Worm (Caenorhabditis elegans) whole organism, young adult: ENCODE measurements around the gene chil-24.

ENCODE experiments used
- dpff-1 ChIP-seq: sonication (generic microtip); optimal IDR thresholded peaks from 2 replicates; lab custom pipeline; 2017; ENCODE audit warnings: mild to moderate bottlenecking, missing genetic modification characterization, missing compliant biosample characterization
- lag-1 ChIP-seq: fragments of 200-800 bp; sonication (Bioruptor generic); IDR thresholded peaks from 2 replicates; pipeline ENCODE4 v1.3.6; 2022; ENCODE audit warnings: missing genetic modification reagents, missing genetic modification characterization, missing compliant biosample characterization
- snpc-4 ChIP-seq, 5 experiments: fragments of 150-350 bp in 1 of 5; sonication (generic microtip) in 4 of 5; optimal IDR thresholded peaks; 2 replicates each; lab custom pipeline; 2014 to 2018; ENCODE audit warnings: missing genetic modification characterization in 5 of 5, missing biosample characterization in 3 of 5, antibody characterized with exemption in 2 of 5, mild to moderate bottlenecking in 2 of 5, missing compliant biosample characterization in 2 of 5, missing genotype in 2 of 5, moderate library complexity in 2 of 5, missing genetic modification reagents in 1 of 5
- tbp1 ChIP-seq: fragments of 200-800 bp; sonication (Bioruptor generic); optimal IDR thresholded peaks from 2 replicates; lab custom pipeline; 2018; ENCODE audit warnings: mild to moderate bottlenecking, missing genetic modification characterization, missing compliant biosample characterization

- TF ChIP-seq dpff-1 (tag; lab: Kevin White, UChicago) (no peak), tbp1 (GFP tag; lab: Kevin White, UChicago) (no peak), lag-1 (no peak), snpc-4 (GFP tag; optimal IDR thresholded peaks at IDR 0.05; lab: Kevin White, UChicago) (no peak), snpc-4 (tag; optimal IDR thresholded peaks at IDR 0.05; lab: Kevin White, UChicago) (peak in 2 of 4 experiments; percentile 57 to 74)
Observed at ce11 chrII:3110099-3110498, 18.9 kb upstream of the chil-24 start.
